Fruit fly (Drosophila melanogaster) whole organism, embryonic: ENCODE data around the gene Idgf4.

Experiments
- ATbp ChIP-seq: fragments of 200-800 bp; sonication (Bioruptor generic); optimal IDR thresholded peaks from 2 replicates; lab custom pipeline; 2017; ENCODE audit warnings: missing biosample characterization, mild to moderate bottlenecking, missing genetic modification characterization, missing genetic modification reagents
- Abd-B ChIP-seq: fragments of 200-800 bp; sonication (Bioruptor generic); optimal IDR thresholded peaks from 2 replicates; lab custom pipeline; 2018; ENCODE audit warnings: missing biosample characterization, mild to moderate bottlenecking, missing genetic modification characterization, moderate library complexity
- B-H1 ChIP-seq: fragments of 200-800 bp; sonication (Bioruptor generic); IDR thresholded peaks from 3 replicates; pipeline ENCODE4 v1.3.6; 2022; ENCODE audit warnings: missing biosample characterization, missing genetic modification characterization
- BEAF-32 ChIP-seq: fragments of 200-800 bp; sonication (Bioruptor generic); optimal IDR thresholded peaks from 3 replicates; lab custom pipeline; 2017; ENCODE audit warnings: missing biosample characterization, missing genetic modification characterization, mild to moderate bottlenecking, moderate library complexity, missing genetic modification reagents
- Bdp1 ChIP-seq: fragments of 200-800 bp; sonication (Bioruptor generic); optimal IDR thresholded peaks from 3 replicates; lab custom pipeline; 2016; ENCODE audit warnings: missing biosample characterization, missing genetic modification characterization
- C15 ChIP-seq: fragments of 200-800 bp; sonication (Bioruptor generic); IDR thresholded peaks from 3 replicates; pipeline ENCODE4 v1.3.6; 2022; ENCODE audit warnings: missing biosample characterization, missing genetic modification characterization
- CG11723 ChIP-seq: fragments of 200-800 bp; sonication (Bioruptor generic); optimal IDR thresholded peaks from 2 replicates; lab custom pipeline; 2017; ENCODE audit warnings: missing biosample characterization, mild to moderate bottlenecking, missing genetic modification characterization
- CG12104 ChIP-seq: fragments of 200-800 bp; sonication (Bioruptor generic); optimal IDR thresholded peaks from 3 replicates; lab custom pipeline; 2016; ENCODE audit warnings: missing biosample characterization, missing genetic modification characterization
- CG13775 ChIP-seq: fragments of 200-800 bp; sonication (Bioruptor generic); optimal IDR thresholded peaks from 3 replicates; lab custom pipeline; 2017; ENCODE audit warnings: missing biosample characterization, mild to moderate bottlenecking, missing genetic modification characterization
- CG15011 ChIP-seq: fragments of 200-800 bp; sonication (Bioruptor generic); optimal IDR thresholded peaks from 3 replicates; lab custom pipeline; 2018; ENCODE audit warnings: missing biosample characterization, mild to moderate bottlenecking, missing genetic modification characterization
- CG15269 ChIP-seq: fragments of 200-800 bp; sonication (Bioruptor generic); optimal IDR thresholded peaks from 2 replicates; lab custom pipeline; 2018; ENCODE audit warnings: missing biosample characterization, mild to moderate bottlenecking, missing genetic modification characterization, moderate library complexity
- CG15514 ChIP-seq: fragments of 200-800 bp; sonication (Bioruptor generic); optimal IDR thresholded peaks from 3 replicates; lab custom pipeline; 2017; ENCODE audit warnings: missing biosample characterization, missing genetic modification characterization, mild to moderate bottlenecking, moderate library complexity, missing genetic modification reagents
- CG17186 ChIP-seq: fragments of 200-800 bp; sonication (Bioruptor generic); optimal IDR thresholded peaks from 3 replicates; lab custom pipeline; 2017; ENCODE audit warnings: missing biosample characterization, missing genetic modification reagents, missing genetic modification characterization
- CG33213 ChIP-seq: fragments of 200-800 bp; sonication (Bioruptor generic); optimal IDR thresholded peaks from 3 replicates; lab custom pipeline; 2016; ENCODE audit warnings: missing biosample characterization, missing genetic modification characterization
- CG4707 ChIP-seq: fragments of 200-800 bp; sonication (Bioruptor generic); optimal IDR thresholded peaks from 2 replicates; lab custom pipeline; 2018; ENCODE audit warnings: missing biosample characterization, mild to moderate bottlenecking, missing genetic modification characterization, moderate library complexity
- CG6175 ChIP-seq: fragments of 200-800 bp; sonication (Bioruptor generic); IDR thresholded peaks from 3 replicates; pipeline ENCODE4 v1.3.6; 2022; ENCODE audit warnings: missing biosample characterization, missing genetic modification characterization
- CG7963 ChIP-seq: fragments of 200-800 bp; sonication (Bioruptor generic); IDR thresholded peaks from 3 replicates; pipeline ENCODE4 v1.3.6; 2022; ENCODE audit warnings: missing biosample characterization, missing genetic modification characterization; ENCODE audit not compliant: partially characterized antibody
- Chrac-16 ChIP-seq: fragments of 200-800 bp; sonication (Bioruptor generic); optimal IDR thresholded peaks from 3 replicates; lab custom pipeline; 2016; ENCODE audit warnings: missing biosample characterization, missing genetic modification characterization
- Drgx ChIP-seq: fragments of 200-800 bp; sonication (Bioruptor generic); IDR thresholded peaks from 2 replicates; pipeline ENCODE4 v1.3.6; 2022; ENCODE audit warnings: missing biosample characterization, missing genetic modification characterization
- H15 ChIP-seq: fragments of 200-800 bp; sonication (Bioruptor generic); IDR thresholded peaks from 3 replicates; pipeline ENCODE4 v1.3.6; 2022; ENCODE audit warnings: missing biosample characterization, missing genetic modification characterization
- HmgZ ChIP-seq: fragments of 200-800 bp; sonication (Bioruptor generic); optimal IDR thresholded peaks from 2 replicates; lab custom pipeline; 2018; ENCODE audit warnings: missing biosample characterization, mild to moderate bottlenecking, missing genetic modification characterization
- Kr ChIP-seq: fragments of 200-800 bp; sonication (Bioruptor generic); optimal IDR thresholded peaks from 2 replicates; lab custom pipeline; 2017; ENCODE audit warnings: missing biosample characterization, mild to moderate bottlenecking, missing genetic modification characterization
- MTF-1 ChIP-seq: fragments of 200-800 bp; sonication (Bioruptor generic); optimal IDR thresholded peaks from 2 replicates; lab custom pipeline; 2018; ENCODE audit warnings: missing biosample characterization, mild to moderate bottlenecking, missing genetic modification characterization, borderline replicate concordance
- Opbp ChIP-seq: fragments of 200-800 bp; sonication (Bioruptor generic); IDR thresholded peaks from 3 replicates; pipeline ENCODE4 v1.3.6; 2022; ENCODE audit warnings: missing biosample characterization, missing genetic modification characterization; ENCODE audit not compliant: partially characterized antibody
- Rx ChIP-seq: fragments of 200-800 bp; sonication (Bioruptor generic); IDR thresholded peaks from 2 replicates; pipeline ENCODE4 v1.3.6; 2022; ENCODE audit warnings: missing biosample characterization, missing genetic modification characterization
- Sry-β ChIP-seq: fragments of 200-800 bp; sonication (Bioruptor generic); optimal IDR thresholded peaks from 2 replicates; lab custom pipeline; 2018; ENCODE audit warnings: missing biosample characterization, mild to moderate bottlenecking, missing genetic modification characterization, moderate library complexity
- Sry-δ ChIP-seq: fragments of 200-800 bp; sonication (Bioruptor generic); optimal IDR thresholded peaks from 2 replicates; lab custom pipeline; 2016; ENCODE audit warnings: missing biosample characterization, missing genetic modification characterization
- Ssrp ChIP-seq: fragments of 200-800 bp; sonication (Bioruptor generic); optimal IDR thresholded peaks from 2 replicates; lab custom pipeline; 2018; ENCODE audit warnings: missing biosample characterization, mild to moderate bottlenecking, missing genetic modification characterization, moderate library complexity
- Trl ChIP-seq, 3 experiments: fragments of >200 bp in 2 of 3; fragments of 200-800 bp in 1 of 3; sonication (Bioruptor generic) in 1 of 3; optimal IDR thresholded peaks; 2 replicates in 1 of 3; 3 replicates in 2 of 3; lab custom pipeline; 2016 to 2017; ENCODE audit warnings: missing biosample characterization in 1 of 3, missing genetic modification characterization in 1 of 3
- YL-1 ChIP-seq: fragments of 200-800 bp; sonication (Bioruptor generic); optimal IDR thresholded peaks from 3 replicates; lab custom pipeline; 2017; ENCODE audit warnings: missing biosample characterization, mild to moderate bottlenecking, missing genetic modification characterization
- ab ChIP-seq: fragments of 200-800 bp; sonication (Bioruptor generic); optimal IDR thresholded peaks from 2 replicates; lab custom pipeline; 2016; ENCODE audit warnings: missing biosample characterization, missing genetic modification characterization
- abd-A ChIP-seq: fragments of 200-800 bp; sonication (Bioruptor generic); optimal IDR thresholded peaks from 3 replicates; lab custom pipeline; 2019; ENCODE audit warnings: missing biosample characterization, mild to moderate bottlenecking, missing genetic modification characterization, moderate library complexity
- aop ChIP-seq: fragments of 200-800 bp; sonication (Bioruptor generic); IDR thresholded peaks from 2 replicates; pipeline ENCODE4 v1.3.6; 2022; ENCODE audit warnings: missing biosample characterization, missing genetic modification characterization
- ash1 ChIP-seq: fragments of 200-800 bp; sonication (Bioruptor generic); optimal IDR thresholded peaks from 2 replicates; lab custom pipeline; 2018; ENCODE audit warnings: missing biosample characterization, mild to moderate bottlenecking, missing genetic modification characterization
- az2 ChIP-seq: fragments of 200-800 bp; sonication (Bioruptor generic); optimal IDR thresholded peaks from 3 replicates; lab custom pipeline; 2016; ENCODE audit warnings: missing biosample characterization, missing genetic modification characterization
- hbn ChIP-seq: fragments of 200-800 bp; sonication (Bioruptor generic); IDR thresholded peaks from 2 replicates; pipeline ENCODE4 v1.3.6; 2022; ENCODE audit warnings: missing biosample characterization, missing genetic modification characterization; ENCODE audit not compliant: partially characterized antibody
- hth ChIP-seq: fragments of >200 bp; optimal IDR thresholded peaks from 2 replicates; lab custom pipeline; 2017; ENCODE audit warnings: inconsistent platforms
- insv ChIP-seq, 2 experiments: fragments of 200-800 bp; sonication (Bioruptor generic); optimal IDR thresholded peaks; 3 replicates each; lab custom pipeline; 2016 to 2018; ENCODE audit warnings: missing biosample characterization in 2 of 2, missing genetic modification characterization in 2 of 2
- kah ChIP-seq: fragments of 200-800 bp; sonication (Bioruptor generic); optimal IDR thresholded peaks from 2 replicates; lab custom pipeline; 2018; ENCODE audit warnings: missing biosample characterization, mild to moderate bottlenecking, missing genetic modification characterization
- nerfin-2 ChIP-seq: fragments of 200-800 bp; sonication (Bioruptor generic); IDR thresholded peaks from 2 replicates; pipeline ENCODE4 v1.3.6; 2022; ENCODE audit warnings: missing biosample characterization, missing genetic modification characterization; ENCODE audit not compliant: partially characterized antibody
- pb ChIP-seq: fragments of 200-800 bp; sonication (Bioruptor generic); optimal IDR thresholded peaks from 3 replicates; lab custom pipeline; 2016; ENCODE audit warnings: missing biosample characterization, missing genetic modification characterization
- pfk ChIP-seq: fragments of 200-800 bp; sonication (Bioruptor generic); optimal IDR thresholded peaks from 2 replicates; lab custom pipeline; 2018; ENCODE audit warnings: missing biosample characterization, mild to moderate bottlenecking, missing genetic modification characterization, moderate library complexity
- phol ChIP-seq: fragments of 200-800 bp; sonication (Bioruptor generic); optimal IDR thresholded peaks from 3 replicates; lab custom pipeline; 2018; ENCODE audit warnings: missing biosample characterization, mild to moderate bottlenecking, missing genetic modification characterization, moderate library complexity
- scrt ChIP-seq: fragments of 200-800 bp; sonication (Bioruptor generic); optimal IDR thresholded peaks from 2 replicates; lab custom pipeline; 2018; ENCODE audit warnings: missing biosample characterization, mild to moderate bottlenecking, missing genetic modification characterization, moderate library complexity
- sna ChIP-seq: fragments of 200-800 bp; sonication (Bioruptor generic); IDR thresholded peaks from 2 replicates; pipeline ENCODE4 v1.3.6; 2022; ENCODE audit warnings: missing biosample characterization, missing genetic modification characterization; ENCODE audit not compliant: partially characterized antibody
- sqz ChIP-seq: fragments of 200-800 bp; sonication (Bioruptor generic); optimal IDR thresholded peaks from 3 replicates; lab custom pipeline; 2018; ENCODE audit warnings: missing biosample characterization, mild to moderate bottlenecking, missing genetic modification characterization
- ssp ChIP-seq: fragments of 200-800 bp; sonication (Bioruptor generic); IDR thresholded peaks from 2 replicates; pipeline ENCODE4 v1.3.6; 2022; ENCODE audit warnings: missing biosample characterization, missing genetic modification characterization
- sug ChIP-seq: fragments of 200-800 bp; optimal IDR thresholded peaks from 2 replicates; lab custom pipeline; 2019; ENCODE audit warnings: missing biosample characterization, mild to moderate bottlenecking, missing genetic modification characterization, moderate library complexity
- tio ChIP-seq: fragments of 200-800 bp; sonication (Bioruptor generic); optimal IDR thresholded peaks from 2 replicates; lab custom pipeline; 2017; ENCODE audit warnings: missing biosample characterization, missing genetic modification characterization, inconsistent platforms
- trem ChIP-seq: fragments of 200-800 bp; optimal IDR thresholded peaks from 3 replicates; lab custom pipeline; 2019; ENCODE audit warnings: missing biosample characterization, mild to moderate bottlenecking, missing genetic modification characterization, moderate library complexity

Idgf4 gene

dm6 chrX:9892834-9893233 is 37.9 kb downstream of the Idgf4 start (continued):
- TF ChIP-seq ash1 (GFP tag; lab: Kevin White, UChicago) (no peak), Trl (optimal IDR thresholded peaks at IDR 0.05; lab: Kevin White, UChicago) (no peak), Trl (GFP tag; optimal IDR thresholded peaks at IDR 0.05; lab: Kevin White, UChicago) (no peak), CG15269 (tag; lab: Kevin White, UChicago) (peak; percentile 38), nerfin-2 (GFP tag; lab: Robert Waterston, UW) (no peak), insv (GFP tag; optimal IDR thresholded peaks at IDR 0.05; lab: Kevin White, UChicago) (no peak), ab (GFP tag; lab: Kevin White, UChicago) (no peak), sug (tag; lab: Kevin White, UChicago) (no peak), az2 (peak; percentile 10), Kr (GFP tag; lab: Kevin White, UChicago) (no peak), trem (tag; lab: Kevin White, UChicago) (no peak), HmgZ (tag; lab: Kevin White, UChicago) (no peak), Chrac-16 (GFP tag; lab: Kevin White, UChicago) (no peak), C15 (GFP tag; lab: Robert Waterston, UW) (no peak), Abd-B (GFP tag; lab: Kevin White, UChicago) (peak; percentile 19), B-H1 (no peak), Drgx (GFP tag; lab: Robert Waterston, UW) (0 out of 2 replicates have a peak, but pooled peaks have one; percentile 28), Ssrp (tag; lab: Kevin White, UChicago) (no peak), CG12104 (GFP tag; lab: Kevin White, UChicago) (no peak), scrt (GFP tag; lab: Kevin White, UChicago) (no peak), H15 (GFP tag; lab: Robert Waterston, UW) (0 out of 3 replicates have a peak, but pooled peaks have one; percentile 44), ssp (peak; percentile 34; the same call in 1 of the 2 replicates), Bdp1 (GFP tag; lab: Kevin White, UChicago) (no peak), CG13775 (GFP tag; lab: Kevin White, UChicago) (no peak), Sry-δ (GFP tag; lab: Kevin White, UChicago) (no peak), aop (GFP tag; lab: Robert Waterston, UW) (no peak), pfk (GFP tag; lab: Kevin White, UChicago) (no peak), hth (lab: Kevin White, UChicago) (no peak), CG7963 (no peak), CG33213 (GFP tag; lab: Kevin White, UChicago) (no peak), hbn (GFP tag; lab: Robert Waterston, UW) (no peak), CG11723 (GFP tag; lab: Kevin White, UChicago) (no peak), tio (no peak), pb (GFP tag; lab: Kevin White, UChicago) (no peak), BEAF-32 (GFP tag; lab: Kevin White, UChicago) (no peak), Sry-β (GFP tag; lab: Kevin White, UChicago) (no peak), ATbp (GFP tag; lab: Kevin White, UChicago) (no peak), sqz (GFP tag; lab: Kevin White, UChicago) (no peak), kah (GFP tag; lab: Kevin White, UChicago) (no peak), MTF-1 (GFP tag; lab: Kevin White, UChicago) (no peak), CG15514 (GFP tag; lab: Kevin White, UChicago) (peak; percentile 0), sna (no peak), CG17186 (GFP tag; lab: Kevin White, UChicago) (no peak), Opbp (no peak), phol (tag; lab: Kevin White, UChicago) (peak; percentile 20), CG6175 (no peak), YL-1 (GFP tag; lab: Kevin White, UChicago) (no peak), abd-A (tag; lab: Kevin White, UChicago) (no peak), Rx (no peak), CG15011 (GFP tag; lab: Kevin White, UChicago) (no peak), CG4707 (GFP tag; lab: Kevin White, UChicago) (no peak)
